Worm (Caenorhabditis elegans) whole organism, L4 larva: ENCODE measurements around the gene clec-230.

ENCODE experiments used
- D1046.2 ChIP-seq: fragments of 200-800 bp; sonication (Bioruptor generic); IDR thresholded peaks from 2 replicates; pipeline ENCODE4 v1.3.6; 2022; ENCODE audit warnings: missing genetic modification characterization, missing compliant biosample characterization
- ZK546.5 ChIP-seq, 2 experiments: sonication (generic microtip); optimal IDR thresholded peaks; 2 replicates each; lab custom pipeline; 2017; ENCODE audit warnings: missing biosample characterization in 2 of 2, missing genetic modification characterization in 2 of 2
- attf-4 ChIP-seq: sonication (generic microtip); optimal IDR thresholded peaks from 3 replicates; lab custom pipeline; 2017; ENCODE audit warnings: missing biosample characterization, missing genetic modification characterization
- ceh-82 ChIP-seq: sonication (generic microtip); optimal IDR thresholded peaks from 2 replicates; lab custom pipeline; 2017; ENCODE audit warnings: missing biosample characterization, missing genetic modification characterization
- ces-1 ChIP-seq: fragments of 150-350 bp; sonication (generic microtip); optimal IDR thresholded peaks from 4 replicates; lab custom pipeline; 2014; ENCODE audit warnings: missing biosample characterization, missing genetic modification reagents, missing genetic modification characterization
- daf-8 ChIP-seq: fragments of 200-800 bp; sonication (Bioruptor generic); IDR thresholded peaks from 2 replicates; pipeline ENCODE4 v1.3.6; 2022; ENCODE audit warnings: missing genetic modification characterization, missing compliant biosample characterization
- dmd-8 ChIP-seq: fragments of 200-800 bp; sonication (Bioruptor generic); IDR thresholded peaks from 2 replicates; pipeline ENCODE4 v1.3.6; 2022; ENCODE audit warnings: missing genetic modification characterization, missing compliant biosample characterization
- mep-1 ChIP-seq: fragments of 150-350 bp; sonication (generic microtip); optimal IDR thresholded peaks from 3 replicates; lab custom pipeline; 2014; ENCODE audit warnings: missing biosample characterization, missing genetic modification characterization
- nhr-25 ChIP-seq: sonication (generic microtip); optimal IDR thresholded peaks from 2 replicates; lab custom pipeline; 2017; ENCODE audit warnings: missing genetic modification characterization, mild to moderate bottlenecking, missing compliant biosample characterization, antibody characterized with exemption, moderate library complexity, borderline replicate concordance; ENCODE audit not compliant: insufficient read depth
- skn-1 ChIP-seq: fragments of 150-350 bp; optimal IDR thresholded peaks from 2 replicates; lab custom pipeline; 2014; ENCODE audit warnings: missing biosample characterization, missing genetic modification characterization
- spr-1 ChIP-seq: sonication (generic microtip); optimal IDR thresholded peaks from 2 replicates; lab custom pipeline; 2016; ENCODE audit warnings: mild to moderate bottlenecking, missing genetic modification characterization, missing compliant biosample characterization
- unc-130 ChIP-seq: sonication (generic microtip); optimal IDR thresholded peaks from 2 replicates; lab custom pipeline; 2016; ENCODE audit warnings: missing genetic modification reagents, missing genetic modification characterization, missing compliant biosample characterization
- vab-7 ChIP-seq: fragments of 200-800 bp; sonication (Bioruptor generic); IDR thresholded peaks from 2 replicates; pipeline ENCODE4 v1.3.6; 2022; ENCODE audit warnings: missing genetic modification reagents, missing genetic modification characterization, missing compliant biosample characterization
- ztf-11 ChIP-seq: fragments of 150-350 bp; optimal IDR thresholded peaks from 2 replicates; lab custom pipeline; 2014; ENCODE audit warnings: missing biosample characterization, missing genetic modification characterization

DNA sequence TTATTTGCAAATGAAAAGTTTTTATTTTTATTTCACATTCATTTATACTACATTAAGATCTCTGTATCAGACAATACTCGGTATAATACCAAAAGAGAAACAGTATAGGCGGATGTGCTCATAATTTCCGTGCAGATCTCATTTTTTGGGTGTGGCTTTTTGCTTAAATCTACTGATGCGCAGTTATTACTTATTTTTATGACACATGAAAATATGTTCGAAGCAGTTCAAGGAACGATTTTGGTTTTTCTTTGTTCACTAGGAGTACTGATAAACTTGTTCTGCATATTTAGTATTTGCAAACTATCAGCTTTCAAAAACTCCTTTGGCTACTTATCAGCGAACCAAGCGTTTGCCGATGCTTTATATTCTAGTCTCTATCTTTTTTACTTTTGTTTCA is 3.4 kb upstream of the clec-230 start, which contains the start of gene srx-58:
- TF ChIP-seq ceh-82 (no peak), dmd-8 (no peak), unc-130 (GFP tag; lab: Kevin White, UChicago) (no peak), vab-7 (GFP tag; lab: Robert Waterston, UW) (no peak), D1046.2 (GFP tag; lab: Robert Waterston, UW) (no peak), daf-8 (GFP tag; lab: Robert Waterston, UW) (no peak), ces-1 (GFP tag; lab: Kevin White, UChicago) (no peak), ZK546.5 (tag; optimal IDR thresholded peaks at IDR 0.05; lab: Kevin White, UChicago) (no peak), spr-1 (tag; lab: Kevin White, UChicago) (no peak), skn-1 (tag; lab: Kevin White, UChicago) (no peak), ztf-11 (tag; lab: Kevin White, UChicago) (no peak), attf-4 (no peak), mep-1 (tag; lab: Kevin White, UChicago) (no peak), nhr-25 (no peak)
